ENCODE assay signal across 5 worm cellular contexts in genomic region chrII:11794392-11794791, ce11.
TF ChIP-seq lines count a peak whose summit lies in the region.

No protein-coding gene starts in this region.

TF ChIP-seq in whole organism, L1 larva, 84 proteins besides CTCF, POLR2A, EP300 and RAD21:
- TF ChIP-seq hpl-2 (GFP tag; optimal IDR thresholded peaks at IDR 0.05; lab: Kevin White, UChicago) (no peak), nhr-85 (tag; lab: Kevin White, UChicago) (peak; percentile 75), lin-39 (tag; optimal IDR thresholded peaks at IDR 0.05; lab: Kevin White, UChicago) (peak; percentile 3)
TF ChIP-seq in whole organism, L1 larva: peak in this region for 2.

TF ChIP-seq in whole organism, L2 larva, 48 proteins besides CTCF, POLR2A, EP300 and RAD21:
- no peak for TF ChIP-seq aly-2 (tag; optimal IDR thresholded peaks at IDR 0.05; lab: Kevin White, UChicago)
- no peak for TF ChIP-seq crh-2 (tag; optimal IDR thresholded peaks at IDR 0.05; lab: Kevin White, UChicago)
- TF ChIP-seq lin-11 (tag; optimal IDR thresholded peaks at IDR 0.05; lab: Kevin White, UChicago) = no peak
- no peak for TF ChIP-seq lin-13 (GFP tag; optimal IDR thresholded peaks at IDR 0.05; lab: Kevin White, UChicago)
- no peak for TF ChIP-seq nhr-129 (tag; optimal IDR thresholded peaks at IDR 0.05; lab: Kevin White, UChicago)
- peak; percentile 54 for TF ChIP-seq ceh-16 (tag; optimal IDR thresholded peaks at IDR 0.05; lab: Kevin White, UChicago)
- TF ChIP-seq nhr-23 (tag; optimal IDR thresholded peaks at IDR 0.05; lab: Kevin White, UChicago) = no peak
- no peak for TF ChIP-seq mdl-1 (tag; optimal IDR thresholded peaks at IDR 0.05; lab: Kevin White, UChicago)
- no peak for TF ChIP-seq Y55F3AM.14 (GFP tag; optimal IDR thresholded peaks at IDR 0.05; lab: Kevin White, UChicago)

TF ChIP-seq in whole organism, L3 larva, 47 proteins besides CTCF, POLR2A, EP300 and RAD21:
- TF ChIP-seq jun-1 (tag; optimal IDR thresholded peaks at IDR 0.05; lab: Kevin White, UChicago) (no peak), lin-39 (tag; optimal IDR thresholded peaks at IDR 0.05; lab: Kevin White, UChicago) (peak; percentile 44)

TF ChIP-seq in whole organism, L4 larva, 104 proteins besides CTCF, POLR2A, EP300 and RAD21:
- TF ChIP-seq aly-2 (tag; optimal IDR thresholded peaks at IDR 0.05; lab: Kevin White, UChicago) (no peak), lin-29 (GFP tag; IDR thresholded peaks at IDR 0.05; lab: Robert Waterston, UW) (no peak), ces-1 (GFP tag; optimal IDR thresholded peaks at IDR 0.05; lab: Kevin White, UChicago) (no peak), jun-1 (tag; optimal IDR thresholded peaks at IDR 0.05; lab: Kevin White, UChicago) (no peak), nhr-6 (tag; optimal IDR thresholded peaks at IDR 0.05; lab: Kevin White, UChicago) (peak; percentile 3), tag-97 (GFP tag; IDR thresholded peaks at IDR 0.05; lab: Robert Waterston, UW) (no peak)
TF ChIP-seq in whole organism, L4 larva: peak in this region for 1.

TF ChIP-seq in whole organism, mixed stage, embryonic, 35 proteins besides CTCF, POLR2A, EP300 and RAD21:
- TF ChIP-seq bed-3 (GFP tag; optimal IDR thresholded peaks at IDR 0.05; lab: Kevin White, UChicago) (no peak), ztf-11 (tag; optimal IDR thresholded peaks at IDR 0.05; lab: Kevin White, UChicago) (no peak), sptf-1 (tag; optimal IDR thresholded peaks at IDR 0.05; lab: Kevin White, UChicago) (no peak), drap-1 (GFP tag; optimal IDR thresholded peaks at IDR 0.05; lab: Kevin White, UChicago) (no peak), unc-120 (tag; optimal IDR thresholded peaks at IDR 0.05; lab: Kevin White, UChicago; ENCODE audit: poor library complexity, severe bottlenecking) (no peak), elt-1 (tag; optimal IDR thresholded peaks at IDR 0.05; lab: Kevin White, UChicago; ENCODE audit: borderline replicate concordance, insufficient read depth) (no peak), ceh-43 (GFP tag; optimal IDR thresholded peaks at IDR 0.05; lab: Kevin White, UChicago) (no peak), nhr-28 (tag; optimal IDR thresholded peaks at IDR 0.05; lab: Kevin White, UChicago) (no peak), elt-3 (tag; optimal IDR thresholded peaks at IDR 0.05; lab: Kevin White, UChicago) (no peak), nhr-76 (tag; optimal IDR thresholded peaks at IDR 0.05; lab: Kevin White, UChicago) (no peak), zip-8 (tag; optimal IDR thresholded peaks at IDR 0.05; lab: Kevin White, UChicago) (no peak), unc-62 (GFP tag; optimal IDR thresholded peaks at IDR 0.05; lab: Kevin White, UChicago) (peak; percentile 26), unc-39 (tag; optimal IDR thresholded peaks at IDR 0.05; lab: Kevin White, UChicago) (no peak), lin-32 (GFP tag; optimal IDR thresholded peaks at IDR 0.05; lab: Kevin White, UChicago) (no peak), nhr-237 (tag; optimal IDR thresholded peaks at IDR 0.05; lab: Kevin White, UChicago) (no peak), mls-2 (tag; optimal IDR thresholded peaks at IDR 0.05; lab: Kevin White, UChicago) (no peak), nhr-2 (tag; optimal IDR thresholded peaks at IDR 0.05; lab: Kevin White, UChicago) (peak; percentile 1), nhr-12 (tag; optimal IDR thresholded peaks at IDR 0.05; lab: Kevin White, UChicago) (no peak), pha-4 (tag; optimal IDR thresholded peaks at IDR 0.05; lab: Kevin White, UChicago) (no peak), ces-1 (GFP tag; optimal IDR thresholded peaks at IDR 0.05; lab: Kevin White, UChicago) (no peak), mab-5 (tag; optimal IDR thresholded peaks at IDR 0.05; lab: Kevin White, UChicago) (no peak), lsy-2 (tag; optimal IDR thresholded peaks at IDR 0.05; lab: Kevin White, UChicago) (no peak), hlh-1 (tag; optimal IDR thresholded peaks at IDR 0.05; lab: Kevin White, UChicago) (peak; percentile 37), sem-2 (GFP tag; optimal IDR thresholded peaks at IDR 0.05; lab: Kevin White, UChicago) (no peak), tbx-8 (GFP tag; optimal IDR thresholded peaks at IDR 0.05; lab: Kevin White, UChicago) (no peak), M03D4.4 (tag; optimal IDR thresholded peaks at IDR 0.05; lab: Kevin White, UChicago) (no peak), snpc-4 (tag; optimal IDR thresholded peaks at IDR 0.05; lab: Kevin White, UChicago) (no peak), blmp-1 (tag; optimal IDR thresholded peaks at IDR 0.05; lab: Kevin White, UChicago) (no peak), cnd-1 (tag; optimal IDR thresholded peaks at IDR 0.05; lab: Kevin White, UChicago) (peak; percentile 56), lin-13 (tag; optimal IDR thresholded peaks at IDR 0.05; lab: Kevin White, UChicago) (no peak), ham-2 (GFP tag; optimal IDR thresholded peaks at IDR 0.05; lab: Kevin White, UChicago) (no peak), flh-1 (GFP tag; optimal IDR thresholded peaks at IDR 0.05; lab: Kevin White, UChicago) (no peak), ceh-39 (tag; optimal IDR thresholded peaks at IDR 0.05; lab: Kevin White, UChicago) (no peak), mep-1 (tag; optimal IDR thresholded peaks at IDR 0.05; lab: Kevin White, UChicago) (no peak), ceh-83 (GFP tag; optimal IDR thresholded peaks at IDR 0.05; lab: Kevin White, UChicago) (no peak)

Comparison
In these comparisons a context has a peak if more than half of its experiments do, and no peak if none do; other contexts are left out.
1. Of the 29 proteins assayed by ChIP-seq in both whole organism, L4 larva and whole organism, L1 larva: peak only in whole organism, L4 larva: none; only in whole organism, L1 larva: lin-39; in both: none; in neither: 28.